Worm (Caenorhabditis elegans): ENCODE results near the gene ZK1290.14.

DNA sequence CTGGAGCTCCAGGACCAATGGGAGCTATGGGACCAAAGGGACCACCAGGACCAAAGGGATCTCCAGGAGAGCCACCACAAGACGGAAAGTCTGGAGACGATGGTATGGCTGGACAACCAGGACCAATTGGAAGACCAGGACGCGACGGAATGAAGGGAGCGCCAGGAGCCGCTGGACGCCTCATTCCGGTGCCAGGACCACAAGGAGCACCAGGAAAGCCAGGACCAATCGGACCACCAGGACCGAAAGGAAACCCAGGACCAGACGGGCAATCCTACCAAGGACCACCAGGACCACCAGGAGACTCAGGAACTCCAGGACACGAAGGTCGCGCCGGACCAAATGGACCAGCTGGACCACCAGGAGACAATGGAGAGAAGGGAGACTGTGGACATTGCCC lies 10.6 kb downstream of the ZK1290.14 start:
- TF ChIP-seq him-1 (tag; optimal IDR thresholded peaks at IDR 0.05), result no peak
- TF ChIP-seq dao-5 (tag; optimal IDR thresholded peaks at IDR 0.05), result no peak

Data from whole organism, L4/young adult.